Fruit fly (Drosophila melanogaster) S2 (cell line): ENCODE data around the gene AdamTS-A.

Experiments
- CG8478 ChIP-seq: fragments of >200 bp; optimal IDR thresholded peaks from 2 replicates; lab custom pipeline; 2018
- CTCF ChIP-seq, 2 experiments: fragments of >200 bp; optimal IDR thresholded peaks; 2 replicates each; lab custom pipeline; 2018

DNA sequence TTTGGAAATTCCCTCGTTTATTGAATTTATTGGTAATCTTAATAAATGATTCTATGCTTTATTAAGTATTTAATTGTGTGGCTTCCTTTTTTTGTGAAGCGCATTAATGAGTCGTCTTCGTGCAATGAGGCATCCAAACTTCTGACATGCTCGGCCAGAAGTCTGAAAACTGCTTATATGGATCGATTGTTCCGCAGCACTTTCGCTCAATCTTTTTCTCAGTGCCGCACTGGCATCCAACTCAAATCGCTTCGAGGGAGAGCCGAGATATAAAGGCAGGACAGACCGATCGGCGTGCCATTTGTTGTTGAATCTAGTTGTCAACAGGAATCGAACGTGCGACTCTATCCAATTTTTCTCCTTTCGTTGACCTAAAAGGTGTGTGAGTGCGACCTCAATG is 36.3 kb downstream of the AdamTS-A start, which contains the start of gene Act88F:
- TF ChIP-seq CG8478: no peak
- no peak for TF ChIP-seq CTCF (optimal IDR thresholded peaks at IDR 0.05; lab: Kevin White, UChicago)
